Worm (Caenorhabditis elegans) whole organism, L4 larva: Measurements from ENCODE around the gene tnc-2.
A peak's percentile ranks its signal among the peaks of the same experiment; 100 is the strongest.

Experiments used
- D1046.2 ChIP-seq: fragments of 200-800 bp; sonication (Bioruptor generic); IDR thresholded peaks from 2 replicates; pipeline ENCODE4 v1.3.6; 2022; ENCODE audit warnings: missing genetic modification characterization, missing compliant biosample characterization
- F26F4.8 ChIP-seq: fragments of 200-800 bp; sonication (Bioruptor generic); conservative IDR thresholded peaks from 2 replicates; pipeline ENCODE4 v1.3.6; 2022; ENCODE audit warnings: missing genetic modification characterization, missing compliant biosample characterization
- F44E2.7 ChIP-seq: fragments of 200-800 bp; sonication (Bioruptor generic); IDR thresholded peaks from 2 replicates; pipeline ENCODE4 v2.1.2; 2022; ENCODE audit warnings: missing genetic modification characterization, missing compliant biosample characterization
- R02D3.7 ChIP-seq: fragments of 150-350 bp; sonication (generic microtip); optimal IDR thresholded peaks from 3 replicates; lab custom pipeline; 2014; ENCODE audit warnings: missing biosample characterization, missing genetic modification characterization
- T20F7.1 ChIP-seq: fragments of 200-800 bp; sonication (Bioruptor generic); optimal IDR thresholded peaks from 2 replicates; lab custom pipeline; 2018; ENCODE audit warnings: mild to moderate bottlenecking, missing genetic modification characterization, missing compliant biosample characterization
- Y105C5A.15 ChIP-seq: fragments of 200-800 bp; sonication (Bioruptor generic); IDR thresholded peaks from 2 replicates; pipeline ENCODE4 v1.3.6; 2022; ENCODE audit warnings: missing genetic modification characterization, missing compliant biosample characterization
- Y75B8A.6 ChIP-seq: fragments of 200-800 bp; sonication (Bioruptor generic); IDR thresholded peaks from 2 replicates; pipeline ENCODE4 v1.3.6; 2022; ENCODE audit warnings: missing genetic modification reagents, missing genetic modification characterization, missing compliant biosample characterization
- aha-1 ChIP-seq: fragments of 150-350 bp; peaks from one replicate; lab custom pipeline; 2014; ENCODE audit warnings: missing biosample characterization, missing genetic modification characterization
- arid-1 ChIP-seq: fragments of 200-800 bp; sonication (Bioruptor generic); conservative IDR thresholded peaks from 2 replicates; pipeline ENCODE4 v1.3.6; 2022; ENCODE audit warnings: missing genetic modification reagents, missing genetic modification characterization, missing compliant biosample characterization
- ceh-32 ChIP-seq: sonication (generic microtip); optimal IDR thresholded peaks from 2 replicates; lab custom pipeline; 2016; ENCODE audit warnings: mild to moderate bottlenecking, missing genetic modification characterization, missing compliant biosample characterization; ENCODE audit not compliant: poor library complexity
- ceh-62 ChIP-seq: sonication (generic microtip); optimal IDR thresholded peaks from 2 replicates; lab custom pipeline; 2017; ENCODE audit warnings: missing biosample characterization, missing genetic modification characterization
- daf-19 ChIP-seq: fragments of 200-800 bp; sonication (Bioruptor generic); conservative IDR thresholded peaks from 2 replicates; pipeline ENCODE4 v1.3.6; 2022; ENCODE audit warnings: missing genetic modification characterization, missing compliant biosample characterization
- daf-8 ChIP-seq: fragments of 200-800 bp; sonication (Bioruptor generic); IDR thresholded peaks from 2 replicates; pipeline ENCODE4 v1.3.6; 2022; ENCODE audit warnings: missing genetic modification characterization, missing compliant biosample characterization
- dmd-8 ChIP-seq: fragments of 200-800 bp; sonication (Bioruptor generic); IDR thresholded peaks from 2 replicates; pipeline ENCODE4 v1.3.6; 2022; ENCODE audit warnings: missing genetic modification characterization, missing compliant biosample characterization
- duxl-1 ChIP-seq: sonication (generic microtip); optimal IDR thresholded peaks from 2 replicates; lab custom pipeline; 2016; ENCODE audit warnings: mild to moderate bottlenecking, missing genetic modification characterization, moderate library complexity, missing compliant biosample characterization; ENCODE audit not compliant: poor library complexity
- dve-1 ChIP-seq: sonication (generic microtip); optimal IDR thresholded peaks from 2 replicates; lab custom pipeline; 2017; ENCODE audit warnings: antibody characterized with exemption, mild to moderate bottlenecking, missing genetic modification characterization, missing compliant biosample characterization; ENCODE audit not compliant: insufficient read depth
- egl-27 ChIP-seq: sonication (generic microtip); optimal IDR thresholded peaks from 3 replicates; lab custom pipeline; 2017; ENCODE audit warnings: missing biosample characterization, missing genetic modification reagents, missing genetic modification characterization
- egl-43 ChIP-seq: fragments of 200-800 bp; sonication (Bioruptor generic); IDR thresholded peaks from 2 replicates; pipeline ENCODE4 v1.3.6; 2022; ENCODE audit warnings: missing genetic modification reagents, missing genetic modification characterization, missing compliant biosample characterization
- hlh-30 ChIP-seq: sonication (generic microtip); optimal IDR thresholded peaks from 2 replicates; lab custom pipeline; 2017; ENCODE audit warnings: antibody characterized with exemption, mild to moderate bottlenecking, missing genetic modification characterization, missing compliant biosample characterization; ENCODE audit not compliant: insufficient read depth
- hmg-1.1 ChIP-seq: fragments of 200-800 bp; sonication (Bioruptor generic); IDR thresholded peaks from 2 replicates; pipeline ENCODE4 v1.3.6; 2022; ENCODE audit warnings: missing genetic modification reagents, missing genetic modification characterization, missing compliant biosample characterization
- jun-1 ChIP-seq: fragments of 150-350 bp; optimal IDR thresholded peaks from 2 replicates; lab custom pipeline; 2014; ENCODE audit warnings: missing biosample characterization, missing genetic modification reagents, missing genetic modification characterization
- lin-13 ChIP-seq: fragments of 150-350 bp; optimal IDR thresholded peaks from 2 replicates; lab custom pipeline; 2014; ENCODE audit warnings: missing biosample characterization, missing genetic modification reagents, missing genetic modification characterization
- lin-15B ChIP-seq: fragments of 150-350 bp; sonication (generic microtip); optimal IDR thresholded peaks from 3 replicates; lab custom pipeline; 2014; ENCODE audit warnings: missing biosample characterization, missing genetic modification characterization
- mxl-3 ChIP-seq: fragments of 200-800 bp; sonication (Bioruptor generic); optimal IDR thresholded peaks from 2 replicates; lab custom pipeline; 2018; ENCODE audit warnings: mild to moderate bottlenecking, missing genetic modification characterization, missing compliant biosample characterization
- nhr-10 ChIP-seq: fragments of 150-350 bp; optimal IDR thresholded peaks from 2 replicates; lab custom pipeline; 2014; ENCODE audit warnings: missing biosample characterization, missing genetic modification characterization
- nhr-102 ChIP-seq: sonication (generic microtip); optimal IDR thresholded peaks from 2 replicates; lab custom pipeline; 2016; ENCODE audit warnings: mild to moderate bottlenecking, missing genetic modification characterization, moderate library complexity, missing compliant biosample characterization
- nhr-11 ChIP-seq: fragments of 150-350 bp; optimal IDR thresholded peaks from 2 replicates; lab custom pipeline; 2014; ENCODE audit warnings: missing biosample characterization, missing genetic modification characterization
- nhr-111 ChIP-seq: fragments of 200-800 bp; sonication (Bioruptor generic); optimal IDR thresholded peaks from 2 replicates; lab custom pipeline; 2018; ENCODE audit warnings: mild to moderate bottlenecking, missing genetic modification characterization, missing compliant biosample characterization
- nhr-25 ChIP-seq: sonication (generic microtip); optimal IDR thresholded peaks from 2 replicates; lab custom pipeline; 2017; ENCODE audit warnings: missing genetic modification characterization, mild to moderate bottlenecking, missing compliant biosample characterization, antibody characterized with exemption, moderate library complexity, borderline replicate concordance; ENCODE audit not compliant: insufficient read depth
- nhr-41 ChIP-seq: fragments of 200-800 bp; sonication (Bioruptor generic); IDR thresholded peaks from 2 replicates; pipeline ENCODE4 v1.3.6; 2022; ENCODE audit warnings: missing genetic modification reagents, missing genetic modification characterization, missing compliant biosample characterization
- nhr-6 ChIP-seq: fragments of 150-350 bp; optimal IDR thresholded peaks from 2 replicates; lab custom pipeline; 2014; ENCODE audit warnings: missing biosample characterization, missing genetic modification characterization
- nhr-76 ChIP-seq: fragments of 150-350 bp; optimal IDR thresholded peaks from 2 replicates; lab custom pipeline; 2014; ENCODE audit warnings: missing biosample characterization, missing genetic modification characterization
- pha-4 ChIP-seq, 2 experiments: fragments of 150-350 bp in 1 of 2; fragments of 200-800 bp in 1 of 2; sonication (Bioruptor generic) in 1 of 2; IDR thresholded peaks in 1 of 2; optimal IDR thresholded peaks in 1 of 2; 2 replicates each; pipeline versions ENCODE4 v1.3.6 to Lab custom; 2014 to 2022; ENCODE audit warnings: missing genetic modification characterization in 2 of 2, missing genetic modification reagents in 2 of 2, missing biosample characterization in 1 of 2, missing compliant biosample characterization in 1 of 2
- php-3 ChIP-seq: fragments of 200-800 bp; sonication (Bioruptor generic); IDR thresholded peaks from 2 replicates; pipeline ENCODE4 v1.3.6; 2022; ENCODE audit warnings: missing genetic modification reagents, missing genetic modification characterization, missing compliant biosample characterization
- pqm-1 ChIP-seq: sonication (generic microtip); optimal IDR thresholded peaks from 2 replicates; lab custom pipeline; 2017; ENCODE audit warnings: missing biosample characterization, missing genetic modification characterization
- sdz-12 ChIP-seq: fragments of 200-800 bp; sonication (Bioruptor generic); optimal IDR thresholded peaks from 2 replicates; lab custom pipeline; 2018; ENCODE audit warnings: mild to moderate bottlenecking, missing genetic modification characterization, missing compliant biosample characterization
- set-16 ChIP-seq: fragments of 200-800 bp; sonication (Bioruptor generic); IDR thresholded peaks from 2 replicates; pipeline ENCODE4 v1.3.6; 2022; ENCODE audit warnings: missing genetic modification reagents, missing genetic modification characterization, missing compliant biosample characterization
- skn-1 ChIP-seq: fragments of 150-350 bp; optimal IDR thresholded peaks from 2 replicates; lab custom pipeline; 2014; ENCODE audit warnings: missing biosample characterization, missing genetic modification characterization
- spr-1 ChIP-seq: sonication (generic microtip); optimal IDR thresholded peaks from 2 replicates; lab custom pipeline; 2016; ENCODE audit warnings: mild to moderate bottlenecking, missing genetic modification characterization, missing compliant biosample characterization
- tag-97 ChIP-seq: fragments of 200-800 bp; sonication (Bioruptor generic); IDR thresholded peaks from 2 replicates; pipeline ENCODE4 v1.3.6; 2022; ENCODE audit warnings: missing genetic modification characterization, missing compliant biosample characterization
- tra-1 ChIP-seq: fragments of 200-800 bp; sonication (Bioruptor generic); IDR thresholded peaks from 2 replicates; pipeline ENCODE4 v1.3.6; 2022; ENCODE audit warnings: missing genetic modification reagents, missing genetic modification characterization, missing compliant biosample characterization
- unc-130 ChIP-seq: sonication (generic microtip); optimal IDR thresholded peaks from 2 replicates; lab custom pipeline; 2016; ENCODE audit warnings: missing genetic modification reagents, missing genetic modification characterization, missing compliant biosample characterization
- unc-39 ChIP-seq: sonication (generic microtip); optimal IDR thresholded peaks from 2 replicates; lab custom pipeline; 2017; ENCODE audit warnings: missing biosample characterization, missing genetic modification characterization
- zfp-2 ChIP-seq: sonication (generic microtip); optimal IDR thresholded peaks from 2 replicates; lab custom pipeline; 2016; ENCODE audit warnings: mild to moderate bottlenecking, missing genetic modification characterization, missing compliant biosample characterization
- zfp-3 ChIP-seq: fragments of 200-800 bp; sonication (Bioruptor generic); conservative IDR thresholded peaks from 2 replicates; pipeline ENCODE4 v1.3.6; 2022; ENCODE audit warnings: missing genetic modification reagents, missing genetic modification characterization, missing compliant biosample characterization
- zip-11 ChIP-seq: fragments of 200-800 bp; sonication (Bioruptor generic); IDR thresholded peaks from 2 replicates; pipeline ENCODE4 v1.3.6; 2022; ENCODE audit warnings: missing genetic modification characterization, missing compliant biosample characterization
- ztf-7 ChIP-seq: fragments of 150-350 bp; optimal IDR thresholded peaks from 2 replicates; lab custom pipeline; 2014; ENCODE audit warnings: missing biosample characterization, missing genetic modification characterization

Gene tnc-2

DNA sequence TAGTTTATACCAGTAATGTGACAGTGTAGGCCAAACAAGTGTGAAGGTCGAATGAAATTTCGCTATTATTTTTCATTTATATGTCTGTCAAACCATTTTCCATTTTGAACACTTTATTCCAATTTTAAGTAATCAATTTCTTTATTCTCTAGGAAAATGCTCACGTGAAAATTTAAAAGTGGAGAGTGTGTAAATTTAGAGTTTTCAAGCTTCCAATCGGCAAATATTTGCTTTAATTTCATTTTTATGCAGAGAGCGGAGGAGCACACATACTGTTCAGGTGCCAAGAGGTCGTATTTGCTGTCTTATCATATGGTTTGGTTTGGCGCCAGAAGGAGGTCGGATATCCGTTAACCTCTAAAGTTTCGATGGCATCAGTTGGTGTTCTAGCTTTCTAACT is 19.8 kb upstream of the tnc-2 start (continued):
- TF ChIP-seq arid-1 (no peak), dve-1 (tag; lab: Kevin White, UChicago) (no peak), aha-1 (tag; lab: Kevin White, UChicago) (peak; percentile 74), nhr-11 (peak; percentile 33), ceh-62 (tag; lab: Kevin White, UChicago) (no peak), tra-1 (GFP tag; lab: Robert Waterston, UW) (no peak), T20F7.1 (GFP tag; lab: Kevin White, UChicago) (no peak), unc-130 (no peak)

DNA sequence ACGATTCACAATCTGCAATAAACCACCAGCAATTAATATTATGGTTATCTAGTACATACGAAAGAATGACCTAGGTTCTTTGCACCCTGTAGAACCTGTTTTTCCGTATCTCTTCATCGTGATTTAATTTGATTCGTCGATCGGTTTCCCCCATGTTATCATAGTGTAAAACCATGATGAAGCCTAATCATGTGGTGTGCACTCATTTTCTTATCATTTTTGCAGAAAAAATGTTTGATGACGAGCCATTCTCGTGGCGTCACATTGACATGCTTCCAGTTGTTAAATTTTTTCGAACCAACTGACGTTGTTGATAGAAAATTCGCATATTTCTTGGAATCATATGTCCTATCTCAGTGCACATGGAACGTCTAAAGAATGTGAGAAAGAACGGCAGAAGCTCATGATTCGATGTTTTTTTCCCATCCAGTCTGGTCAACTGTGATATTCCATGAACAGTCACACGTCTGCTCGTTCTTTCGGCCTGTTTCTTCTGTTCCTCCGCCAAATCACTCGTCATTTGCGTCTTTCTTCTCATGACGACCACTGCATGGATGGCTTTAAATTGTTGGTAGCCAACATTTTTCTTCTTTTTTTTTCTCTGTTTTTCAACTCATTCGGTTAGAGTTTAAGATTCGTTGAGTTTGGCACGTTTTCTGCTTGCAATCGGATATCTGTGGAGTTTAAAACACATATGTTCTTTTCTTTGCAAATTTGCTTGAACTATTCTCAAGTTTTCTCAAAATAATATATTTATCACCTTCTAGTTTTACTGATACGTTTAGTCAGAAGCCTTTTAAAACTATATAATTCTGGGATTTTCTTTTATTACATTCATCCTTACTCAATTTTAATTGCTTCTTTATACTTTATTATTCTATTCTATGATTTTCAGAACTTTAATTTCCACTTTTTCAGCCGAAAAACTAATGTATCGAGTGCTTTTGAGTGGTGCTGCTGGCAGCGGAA is 19.0 kb upstream of the tnc-2 start, which contains the start of gene ZK673.2:
TSS of gene ZK673.2 (plus strand) at position 919 of the 969 bp plus-strand sequence.
- peak; percentile 25; the same call in 1 of the 2 replicates for TF ChIP-seq nhr-41 (GFP tag; lab: Robert Waterston, UW)
- peak; percentile 67 for TF ChIP-seq tra-1 (GFP tag; lab: Robert Waterston, UW)
- peak; percentile 85 for TF ChIP-seq mxl-3
- no peak for TF ChIP-seq nhr-76 (tag; lab: Kevin White, UChicago)
- no peak for TF ChIP-seq hmg-1.1 (GFP tag; lab: Robert Waterston, UW)
- TF ChIP-seq nhr-111 (GFP tag; lab: Kevin White, UChicago), result no peak
- no peak for TF ChIP-seq F44E2.7 (GFP tag; lab: Robert Waterston, UW)
- TF ChIP-seq Y75B8A.6 (GFP tag; lab: Robert Waterston, UW), result no peak
- peak; percentile 32; the same call in 1 of the 2 replicates for TF ChIP-seq egl-43 (GFP tag; lab: Robert Waterston, UW)
- peak; percentile 61 for TF ChIP-seq nhr-10 (tag; lab: Kevin White, UChicago)
- TF ChIP-seq ceh-32 (tag; lab: Kevin White, UChicago), result no peak
- TF ChIP-seq pqm-1 (tag; lab: Kevin White, UChicago), result peak; percentile 46
- TF ChIP-seq nhr-25 (tag; lab: Kevin White, UChicago), result no peak
- no peak for TF ChIP-seq set-16
- peak; percentile 83 for TF ChIP-seq hlh-30 (tag; lab: Kevin White, UChicago)
- no peak for TF ChIP-seq duxl-1 (tag; lab: Kevin White, UChicago)
- peak; percentile 29 for TF ChIP-seq aha-1 (tag; lab: Kevin White, UChicago)
- TF ChIP-seq skn-1 (tag; lab: Kevin White, UChicago), result no peak
- TF ChIP-seq lin-15B (tag; lab: Kevin White, UChicago), result no peak
- TF ChIP-seq ceh-62 (tag; lab: Kevin White, UChicago), result no peak
- no peak for TF ChIP-seq zfp-3
- no peak for TF ChIP-seq zfp-2 (tag; lab: Kevin White, UChicago)
- TF ChIP-seq nhr-102 (tag; lab: Kevin White, UChicago), result no peak
- TF ChIP-seq tag-97, result no peak
- no peak for TF ChIP-seq unc-39 (tag; lab: Kevin White, UChicago)
- peak; percentile 68; the same call in 1 of the 2 replicates for TF ChIP-seq php-3 (GFP tag; lab: Robert Waterston, UW)
- TF ChIP-seq spr-1 (tag; lab: Kevin White, UChicago), result no peak
- TF ChIP-seq nhr-6 (tag; lab: Kevin White, UChicago), result no peak
- TF ChIP-seq lin-13 (GFP tag; lab: Kevin White, UChicago), result no peak
- TF ChIP-seq ztf-7 (tag; lab: Kevin White, UChicago), result no peak
- TF ChIP-seq F26F4.8 (GFP tag; lab: Robert Waterston, UW), result no peak
- TF ChIP-seq daf-8, result no peak
- TF ChIP-seq dmd-8 (GFP tag; lab: Robert Waterston, UW), result 0 out of 2 replicates have a peak, but pooled peaks have one; percentile 34
- TF ChIP-seq Y105C5A.15, result no peak
- peak; percentile 10 for TF ChIP-seq jun-1 (tag; lab: Kevin White, UChicago)
- TF ChIP-seq egl-27 (tag; lab: Kevin White, UChicago), result no peak
- no peak for TF ChIP-seq D1046.2 (GFP tag; lab: Robert Waterston, UW)
- no peak for TF ChIP-seq daf-19 (GFP tag; lab: Robert Waterston, UW)
- TF ChIP-seq pha-4 (GFP tag; IDR thresholded peaks at IDR 0.05; lab: Robert Waterston, UW), result peak; percentile 6; the same call in 1 of the 2 replicates
- TF ChIP-seq pha-4 (tag; optimal IDR thresholded peaks at IDR 0.05; lab: Kevin White, UChicago), result no peak
- TF ChIP-seq zip-11 (GFP tag; lab: Robert Waterston, UW), result no peak
- TF ChIP-seq R02D3.7 (tag; lab: Kevin White, UChicago), result no peak
- TF ChIP-seq sdz-12 (GFP tag; lab: Kevin White, UChicago), result no peak
